Fruit fly (Drosophila melanogaster): ENCODE measurements around the gene wus.

- TF ChIP-seq CG10631 (GFP tag; optimal IDR thresholded peaks at IDR 0.05) = peak; percentile 65
- no peak for TF ChIP-seq fkh (GFP tag; optimal IDR thresholded peaks at IDR 0.05)
- peak; percentile 71 for TF ChIP-seq CG31627 (GFP tag; optimal IDR thresholded peaks at IDR 0.05)
- no peak for TF ChIP-seq Eip93F (GFP tag; optimal IDR thresholded peaks at IDR 0.05)
- peak; percentile 60 for TF ChIP-seq CG3032 (tag; optimal IDR thresholded peaks at IDR 0.05)
- peak; percentile 24 to 72 for TF ChIP-seq salr (GFP tag; optimal IDR thresholded peaks at IDR 0.05)
- TF ChIP-seq OdsH (GFP tag; optimal IDR thresholded peaks at IDR 0.05) = peak; percentile 66
- TF ChIP-seq CG3919 (GFP tag; optimal IDR thresholded peaks at IDR 0.05) = peak; percentile 74
These were observed 25.9 kb upstream of the wus start for dm6 chrX:16966532-16966931.

Measured in whole organism, prepupa.